Fruit fly (Drosophila melanogaster) whole organism, embryonic: ENCODE results near the gene CG14237.

Experiments used
- Ada2b ChIP-seq: fragments of 200-800 bp; sonication (Bioruptor generic); IDR thresholded peaks from 2 replicates; pipeline ENCODE4 v1.3.6; 2022; ENCODE audit warnings: missing biosample characterization, missing genetic modification characterization
- Blimp-1 ChIP-seq: fragments of 200-800 bp; sonication (Bioruptor generic); optimal IDR thresholded peaks from 3 replicates; lab custom pipeline; 2018; ENCODE audit warnings: missing biosample characterization, missing genetic modification characterization, mild to moderate bottlenecking, moderate library complexity, missing genetic modification reagents
- CG11504 ChIP-seq: fragments of 200-800 bp; sonication (Bioruptor generic); optimal IDR thresholded peaks from 3 replicates; lab custom pipeline; 2019; ENCODE audit warnings: missing biosample characterization, mild to moderate bottlenecking, missing genetic modification characterization, moderate library complexity
- CG13424 ChIP-seq: fragments of 200-800 bp; sonication (Bioruptor generic); optimal IDR thresholded peaks from 2 replicates; lab custom pipeline; 2019; ENCODE audit warnings: missing biosample characterization, mild to moderate bottlenecking, missing genetic modification characterization, moderate library complexity
- CG14667 ChIP-seq: fragments of 200-800 bp; sonication (Bioruptor generic); IDR thresholded peaks from 2 replicates; pipeline ENCODE4 v1.3.6; 2022; ENCODE audit warnings: missing biosample characterization, missing genetic modification characterization
- CG1529 ChIP-seq: fragments of 200-800 bp; sonication (Bioruptor generic); optimal IDR thresholded peaks from 3 replicates; lab custom pipeline; 2018; ENCODE audit warnings: missing biosample characterization, missing genetic modification characterization
- CG15514 ChIP-seq: fragments of 200-800 bp; sonication (Bioruptor generic); optimal IDR thresholded peaks from 3 replicates; lab custom pipeline; 2017; ENCODE audit warnings: missing biosample characterization, missing genetic modification characterization, mild to moderate bottlenecking, moderate library complexity, missing genetic modification reagents
- CG17328 ChIP-seq: fragments of 200-800 bp; sonication (Bioruptor generic); IDR thresholded peaks from 2 replicates; pipeline ENCODE4 v1.3.6; 2022; ENCODE audit warnings: missing biosample characterization, missing genetic modification characterization
- CG18476 ChIP-seq: fragments of 200-800 bp; sonication (Bioruptor generic); optimal IDR thresholded peaks from 2 replicates; lab custom pipeline; 2016; ENCODE audit warnings: missing biosample characterization, mild to moderate bottlenecking, missing genetic modification characterization
- CG2678 ChIP-seq: fragments of 200-800 bp; sonication (Bioruptor generic); optimal IDR thresholded peaks from 3 replicates; lab custom pipeline; 2019; ENCODE audit warnings: missing biosample characterization, mild to moderate bottlenecking, missing genetic modification characterization, moderate library complexity
- CG2712 ChIP-seq: fragments of 200-800 bp; optimal IDR thresholded peaks from 3 replicates; lab custom pipeline; 2019; ENCODE audit warnings: missing biosample characterization, mild to moderate bottlenecking, missing genetic modification characterization, moderate library complexity
- CG2875 ChIP-seq: fragments of 200-800 bp; sonication (Bioruptor generic); optimal IDR thresholded peaks from 2 replicates; lab custom pipeline; 2017; ENCODE audit warnings: missing biosample characterization, mild to moderate bottlenecking, missing genetic modification characterization, missing genetic modification reagents
- CG30403 ChIP-seq: fragments of 200-800 bp; sonication (Bioruptor generic); optimal IDR thresholded peaks from 3 replicates; lab custom pipeline; 2016; ENCODE audit warnings: missing biosample characterization, missing genetic modification characterization
- CG3065 ChIP-seq: fragments of 200-800 bp; sonication (Bioruptor generic); optimal IDR thresholded peaks from 2 replicates; lab custom pipeline; 2016; ENCODE audit warnings: missing biosample characterization, missing genetic modification characterization
- CG3726 ChIP-seq: fragments of 200-800 bp; sonication (Bioruptor generic); IDR thresholded peaks from 3 replicates; pipeline ENCODE4, ENCODE4 v1.3.6; 2022; ENCODE audit warnings: missing biosample characterization, missing genetic modification characterization
- CG4820 ChIP-seq: fragments of 200-800 bp; sonication (Bioruptor generic); optimal IDR thresholded peaks from 3 replicates; lab custom pipeline; 2016; ENCODE audit warnings: missing biosample characterization, missing genetic modification characterization
- CG6854 ChIP-seq: fragments of 200-800 bp; sonication (Bioruptor generic); optimal IDR thresholded peaks from 3 replicates; lab custom pipeline; 2017; ENCODE audit warnings: missing biosample characterization, mild to moderate bottlenecking, missing genetic modification characterization
- CG7372 ChIP-seq: fragments of 200-800 bp; sonication (Bioruptor generic); IDR thresholded peaks from 2 replicates; pipeline ENCODE4 v1.3.6; 2022; ENCODE audit warnings: missing biosample characterization, missing genetic modification characterization
- CG7839 ChIP-seq: fragments of 200-800 bp; sonication (Bioruptor generic); optimal IDR thresholded peaks from 3 replicates; lab custom pipeline; 2018; ENCODE audit warnings: missing biosample characterization, mild to moderate bottlenecking, missing genetic modification characterization, moderate library complexity
- CG8089 ChIP-seq: fragments of 200-800 bp; sonication (Bioruptor generic); optimal IDR thresholded peaks from 3 replicates; lab custom pipeline; 2016; ENCODE audit warnings: missing biosample characterization, missing genetic modification characterization
- CkIIα-i1 ChIP-seq: fragments of 200-800 bp; sonication (Bioruptor generic); IDR thresholded peaks from 2 replicates; pipeline ENCODE4 v1.3.6; 2022; ENCODE audit warnings: missing biosample characterization, missing genetic modification characterization
- CoRest ChIP-seq: fragments of 200-800 bp; sonication (Bioruptor generic); optimal IDR thresholded peaks from 3 replicates; lab custom pipeline; 2018; ENCODE audit warnings: missing biosample characterization, mild to moderate bottlenecking, missing genetic modification characterization, moderate library complexity
- D19B ChIP-seq: fragments of 200-800 bp; sonication (Bioruptor generic); optimal IDR thresholded peaks from 2 replicates; lab custom pipeline; 2017; ENCODE audit warnings: missing biosample characterization, mild to moderate bottlenecking, missing genetic modification characterization
- Dek ChIP-seq: fragments of 200-800 bp; sonication (Bioruptor generic); optimal IDR thresholded peaks from 3 replicates; lab custom pipeline; 2019; ENCODE audit warnings: missing biosample characterization, mild to moderate bottlenecking, missing genetic modification characterization, moderate library complexity
- Doc3 ChIP-seq: fragments of 200-800 bp; sonication (Bioruptor generic); IDR thresholded peaks from 3 replicates; pipeline ENCODE4 v1.3.6; 2022; ENCODE audit warnings: missing biosample characterization, missing genetic modification characterization; ENCODE audit not compliant: partially characterized antibody
- HmgZ ChIP-seq: fragments of 200-800 bp; sonication (Bioruptor generic); optimal IDR thresholded peaks from 2 replicates; lab custom pipeline; 2018; ENCODE audit warnings: missing biosample characterization, mild to moderate bottlenecking, missing genetic modification characterization
- Hr78 ChIP-seq, 2 experiments: fragments of 200-800 bp in 1 of 2; fragments of >200 bp in 1 of 2; sonication (Bioruptor generic) in 1 of 2; optimal IDR thresholded peaks; 2 replicates each; lab custom pipeline; 2017 to 2019; ENCODE audit warnings: missing biosample characterization in 2 of 2, missing genetic modification characterization in 2 of 2, mild to moderate bottlenecking in 1 of 2, moderate library complexity in 1 of 2
- Med ChIP-seq: fragments of 200-800 bp; sonication (Bioruptor generic); peaks from one replicate; lab custom pipeline; 2016; ENCODE audit warnings: missing biosample characterization, missing genetic modification characterization, mild to moderate bottlenecking, inconsistent platforms, moderate library complexity
- Nf-YA ChIP-seq: fragments of 200-800 bp; sonication (Bioruptor generic); IDR thresholded peaks from 2 replicates; pipeline ENCODE4 v1.3.6; 2022; ENCODE audit warnings: missing biosample characterization, missing genetic modification characterization
- PHDP ChIP-seq: fragments of 200-800 bp; sonication (Bioruptor generic); optimal IDR thresholded peaks from 3 replicates; lab custom pipeline; 2018; ENCODE audit warnings: missing biosample characterization, mild to moderate bottlenecking, missing genetic modification characterization, moderate library complexity
- Rfx ChIP-seq: fragments of 200-800 bp; sonication (Bioruptor generic); IDR thresholded peaks from 2 replicates; pipeline ENCODE4 v1.3.6; 2022; ENCODE audit warnings: missing biosample characterization, missing genetic modification characterization
- Scr ChIP-seq: fragments of 200-800 bp; sonication (Bioruptor generic); IDR thresholded peaks from 2 replicates; pipeline ENCODE4 v1.3.6; 2022; ENCODE audit warnings: missing biosample characterization, missing genetic modification characterization; ENCODE audit not compliant: partially characterized antibody
- Sry-δ ChIP-seq: fragments of 200-800 bp; sonication (Bioruptor generic); optimal IDR thresholded peaks from 2 replicates; lab custom pipeline; 2016; ENCODE audit warnings: missing biosample characterization, missing genetic modification characterization
- Xrp1 ChIP-seq: fragments of 200-800 bp; sonication (Bioruptor generic); IDR thresholded peaks from 2 replicates; pipeline ENCODE4 v1.3.6; 2022; ENCODE audit warnings: missing biosample characterization, missing genetic modification characterization
- aop ChIP-seq: fragments of 200-800 bp; sonication (Bioruptor generic); IDR thresholded peaks from 2 replicates; pipeline ENCODE4 v1.3.6; 2022; ENCODE audit warnings: missing biosample characterization, missing genetic modification characterization
- bcd ChIP-seq: fragments of 200-800 bp; sonication (Bioruptor generic); optimal IDR thresholded peaks from 2 replicates; lab custom pipeline; 2017; ENCODE audit warnings: missing biosample characterization, mild to moderate bottlenecking, missing genetic modification characterization
- cwo ChIP-seq: fragments of 200-800 bp; sonication (Bioruptor generic); optimal IDR thresholded peaks from 3 replicates; lab custom pipeline; 2017; ENCODE audit warnings: missing biosample characterization, missing genetic modification characterization, mild to moderate bottlenecking, moderate library complexity, missing genetic modification reagents
- dmrt99B ChIP-seq: fragments of 200-800 bp; sonication (Bioruptor generic); optimal IDR thresholded peaks from 2 replicates; lab custom pipeline; 2018; ENCODE audit warnings: missing biosample characterization, mild to moderate bottlenecking, missing genetic modification characterization, moderate library complexity
- en ChIP-seq: fragments of 200-800 bp; sonication (Bioruptor generic); optimal IDR thresholded peaks from 2 replicates; lab custom pipeline; 2016; ENCODE audit warnings: missing biosample characterization, missing genetic modification characterization
- gem ChIP-seq: fragments of 200-800 bp; sonication (Bioruptor generic); optimal IDR thresholded peaks from 2 replicates; lab custom pipeline; 2019; ENCODE audit warnings: missing biosample characterization, mild to moderate bottlenecking, missing genetic modification characterization, moderate library complexity
- pho ChIP-seq: fragments of 200-800 bp; sonication (Bioruptor generic); optimal IDR thresholded peaks from 2 replicates; lab custom pipeline; 2016; ENCODE audit warnings: missing biosample characterization, missing genetic modification characterization
- phol ChIP-seq: fragments of 200-800 bp; sonication (Bioruptor generic); optimal IDR thresholded peaks from 3 replicates; lab custom pipeline; 2018; ENCODE audit warnings: missing biosample characterization, mild to moderate bottlenecking, missing genetic modification characterization, moderate library complexity
- row ChIP-seq: fragments of 200-800 bp; sonication (Bioruptor generic); IDR thresholded peaks from 3 replicates; pipeline ENCODE4 v1.3.6; 2022; ENCODE audit warnings: missing biosample characterization, missing genetic modification characterization
- sens ChIP-seq: fragments of 200-800 bp; sonication (Bioruptor generic); peaks from one replicate; lab custom pipeline; 2016; ENCODE audit warnings: missing biosample characterization, missing genetic modification characterization
- sisA ChIP-seq: fragments of 200-800 bp; sonication (Bioruptor generic); IDR thresholded peaks from 2 replicates; pipeline ENCODE4 v1.3.6; 2022; ENCODE audit warnings: missing biosample characterization, missing genetic modification characterization
- tin ChIP-seq: fragments of 200-800 bp; sonication (Bioruptor generic); optimal IDR thresholded peaks from 3 replicates; lab custom pipeline; 2016; ENCODE audit warnings: missing biosample characterization, missing genetic modification characterization
- toy ChIP-seq: fragments of 200-800 bp; sonication (Bioruptor generic); IDR thresholded peaks from 2 replicates; pipeline ENCODE4 v1.3.6; 2022; ENCODE audit warnings: missing biosample characterization, missing genetic modification characterization
- twi ChIP-seq: fragments of 200-800 bp; optimal IDR thresholded peaks from 2 replicates; lab custom pipeline; 2019; ENCODE audit warnings: missing biosample characterization, mild to moderate bottlenecking, missing genetic modification characterization, moderate library complexity
- tx ChIP-seq: fragments of 200-800 bp; sonication (Bioruptor generic); optimal IDR thresholded peaks from 2 replicates; lab custom pipeline; 2016; ENCODE audit warnings: missing biosample characterization, missing genetic modification characterization
- unpg ChIP-seq: fragments of 200-800 bp; sonication (Bioruptor generic); optimal IDR thresholded peaks from 3 replicates; lab custom pipeline; 2018; ENCODE audit warnings: missing biosample characterization, mild to moderate bottlenecking, missing genetic modification characterization, moderate library complexity
- yki ChIP-seq: fragments of >200 bp; optimal IDR thresholded peaks from 3 replicates; lab custom pipeline; 2018

The CG14237 gene

DNA sequence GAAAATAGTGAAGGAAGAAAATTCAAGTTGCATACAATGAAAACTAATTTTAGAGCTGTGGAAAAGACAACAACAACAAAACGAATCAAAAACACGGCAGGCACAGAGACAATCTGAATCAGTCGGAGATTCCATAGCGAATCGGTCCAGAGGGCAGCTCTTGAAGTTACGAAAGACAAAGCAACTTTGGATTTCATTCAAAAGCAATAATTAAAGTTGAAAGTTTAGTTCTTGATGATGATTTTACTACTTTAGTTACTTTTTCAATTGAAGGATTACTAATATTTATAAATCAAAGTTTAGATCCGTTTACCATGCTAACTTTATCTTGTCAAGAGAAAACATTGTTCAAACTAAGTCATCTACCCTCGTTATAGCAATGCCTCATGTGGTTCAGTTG is 13.3 kb upstream of the CG14237 start (continued):
- TF ChIP-seq toy (GFP tag; lab: Robert Waterston, UW) (no peak), Scr (GFP tag; lab: Robert Waterston, UW) (no peak), CG4820 (GFP tag; lab: Kevin White, UChicago) (no peak), Rfx (peak; percentile 34; the same call in 1 of the 2 replicates), gem (tag; lab: Kevin White, UChicago) (peak; percentile 48), Med (GFP tag; lab: Kevin White, UChicago) (peak; percentile 9), CG3726 (no peak), row (GFP tag; lab: Robert Waterston, UW) (peak; percentile 79), CG14667 (GFP tag; lab: Robert Waterston, UW) (0 out of 2 replicates have a peak, but pooled peaks have one; percentile 11), dmrt99B (tag; lab: Kevin White, UChicago) (peak; percentile 34), CG13424 (tag; lab: Kevin White, UChicago) (peak; percentile 25), sisA (GFP tag; lab: Robert Waterston, UW) (peak; percentile 29; the same call in 1 of the 2 replicates), Dek (no peak), CG17328 (GFP tag; lab: Robert Waterston, UW) (no peak), yki (no peak), CG2678 (peak; percentile 44), aop (GFP tag; lab: Robert Waterston, UW) (no peak), CG11504 (tag; lab: Kevin White, UChicago) (peak; percentile 26), CG3065 (no peak), PHDP (tag; lab: Kevin White, UChicago) (peak; percentile 4), CG7372 (no peak), CG30403 (GFP tag; lab: Kevin White, UChicago) (peak; percentile 11), unpg (peak; percentile 8), CG6854 (GFP tag; lab: Kevin White, UChicago) (no peak), D19B (GFP tag; lab: Kevin White, UChicago) (no peak), Doc3 (GFP tag; lab: Robert Waterston, UW) (no peak), CG18476 (GFP tag; lab: Kevin White, UChicago) (peak; percentile 86), sens (GFP tag; lab: Kevin White, UChicago) (peak; percentile 79), Blimp-1 (peak; percentile 6), phol (tag; lab: Kevin White, UChicago) (peak; percentile 4), CG2712 (tag; lab: Kevin White, UChicago) (peak; percentile 2), CoRest (peak; percentile 27), cwo (no peak), Xrp1 (0 out of 2 replicates have a peak, but pooled peaks have one; percentile 11), Ada2b (GFP tag; lab: Robert Waterston, UW) (0 out of 2 replicates have a peak, but pooled peaks have one; percentile 8), HmgZ (tag; lab: Kevin White, UChicago) (no peak)

- TF ChIP-seq CkIIα-i1 (GFP tag; lab: Robert Waterston, UW) (no peak), CG2875 (peak; percentile 47), Sry-δ (GFP tag; lab: Kevin White, UChicago) (no peak), twi (tag; lab: Kevin White, UChicago) (no peak), tx (no peak), CG15514 (GFP tag; lab: Kevin White, UChicago) (no peak), CG8089 (GFP tag; lab: Kevin White, UChicago) (no peak), pho (GFP tag; lab: Kevin White, UChicago) (no peak), CG1529 (GFP tag; lab: Kevin White, UChicago) (peak; percentile 20), tin (GFP tag; lab: Kevin White, UChicago) (peak; percentile 32), en (GFP tag; lab: Kevin White, UChicago) (no peak), Nf-YA (0 out of 2 replicates have a peak, but pooled peaks have one; percentile 19), Hr78 (GFP tag; optimal IDR thresholded peaks at IDR 0.05; lab: Kevin White, UChicago) (no peak), CG18476 (GFP tag; lab: Kevin White, UChicago) (peak; percentile 35), bcd (GFP tag; lab: Kevin White, UChicago) (peak; percentile 59), CG7839 (tag; lab: Kevin White, UChicago) (peak; percentile 72)
Measured at dm6 chr3R:26443875-26444511, 12.7 kb upstream of the CG14237 start.
